ENCODE assay signal across 2 fruit fly cellular contexts in the genomic region with DNA sequence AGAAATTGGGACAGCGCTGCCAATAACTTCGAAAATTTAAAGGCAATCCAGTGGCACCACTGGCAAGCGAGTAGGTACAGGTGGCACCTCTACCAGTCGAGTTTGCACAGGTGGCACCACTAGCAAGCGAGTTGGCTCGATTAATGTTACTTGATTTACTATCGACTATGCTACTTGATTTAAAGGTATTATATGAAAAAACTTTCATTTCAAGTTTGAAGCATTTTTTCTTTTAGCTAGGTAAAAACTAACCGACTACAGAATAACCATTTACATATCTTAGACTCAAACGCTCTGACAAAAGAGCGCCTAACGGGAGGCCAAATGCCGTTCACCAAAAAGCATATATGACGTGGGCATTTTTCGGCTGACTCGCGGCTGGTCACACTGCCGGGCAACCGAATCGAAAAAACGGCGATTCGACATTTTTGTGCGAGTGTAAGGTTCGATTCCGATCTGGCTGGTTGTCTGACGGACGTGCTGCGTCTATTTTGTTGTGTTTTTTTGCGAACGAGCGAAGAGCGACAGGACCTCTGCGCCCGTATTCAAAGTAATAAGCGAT.
TF ChIP-seq lines count a peak whose summit lies in the region.

A gene (plus strand): TSS at position 417 of the 562 bp plus-strand sequence.

TF ChIP-seq in whole organism, adult, 20 proteins besides CTCF, POLR2A, EP300 and RAD21 (continued from another document):
- TF ChIP-seq toe (GFP tag; optimal IDR thresholded peaks at IDR 0.05; lab: Kevin White, UChicago) (peak; percentile 10), CG1620 (GFP tag; optimal IDR thresholded peaks at IDR 0.05; lab: Kevin White, UChicago) (peak; percentile 22), cic (GFP tag; optimal IDR thresholded peaks at IDR 0.05; lab: Kevin White, UChicago) (no peak)
TF ChIP-seq in whole organism, adult: peak in this region for 8.

TF ChIP-seq in whole organism, embryonic, 481 proteins besides CTCF, POLR2A, EP300 and RAD21 (continued from another document and continues in another):
- TF ChIP-seq CG14014 (GFP tag; IDR thresholded peaks at IDR 0.05; lab: Robert Waterston, UW): peak; percentile 15; the same call in 1 of the 2 replicates
- peak in 1 of 2 experiments; percentile 30 for TF ChIP-seq bsh (GFP tag; optimal IDR thresholded peaks at IDR 0.05; lab: Kevin White, UChicago)
- no peak for TF ChIP-seq al (GFP tag; IDR thresholded peaks at IDR 0.05; lab: Robert Waterston, UW)
- TF ChIP-seq HmgD (GFP tag; optimal IDR thresholded peaks at IDR 0.05; lab: Kevin White, UChicago): peak; percentile 62
- TF ChIP-seq Hmr (GFP tag; optimal IDR thresholded peaks at IDR 0.05; lab: Kevin White, UChicago): peak; percentile 58
- TF ChIP-seq CG2116 (GFP tag; optimal IDR thresholded peaks at IDR 0.05; lab: Kevin White, UChicago): peak; percentile 71
- no peak for TF ChIP-seq dati (GFP tag; IDR thresholded peaks at IDR 0.05; lab: Robert Waterston, UW)
- TF ChIP-seq CG9797 (GFP tag; optimal IDR thresholded peaks at IDR 0.05; lab: Kevin White, UChicago): peak; percentile 96
- peak; percentile 45 for TF ChIP-seq MTF-1 (GFP tag; optimal IDR thresholded peaks at IDR 0.05; lab: Kevin White, UChicago; ENCODE audit: borderline replicate concordance)
- TF ChIP-seq ftz-f1 (GFP tag; optimal IDR thresholded peaks at IDR 0.05; lab: Kevin White, UChicago): no peak
- TF ChIP-seq HLH54F (GFP tag; optimal IDR thresholded peaks at IDR 0.05; lab: Kevin White, UChicago): peak; percentile 4
- peak; percentile 21; the same call in 1 of the 3 replicates for TF ChIP-seq CG6791 (GFP tag; IDR thresholded peaks at IDR 0.05; lab: Robert Waterston, UW; ENCODE audit: partially characterized antibody)
- peak; percentile 9 for TF ChIP-seq gcm2 (GFP tag; optimal IDR thresholded peaks at IDR 0.05; lab: Kevin White, UChicago)
- peak; percentile 25 for TF ChIP-seq sqz (GFP tag; optimal IDR thresholded peaks at IDR 0.05; lab: Kevin White, UChicago)
- TF ChIP-seq CG31365 (tag; optimal IDR thresholded peaks at IDR 0.05; lab: Kevin White, UChicago): no peak
- peak; percentile 12 for TF ChIP-seq salm (tag; optimal IDR thresholded peaks at IDR 0.05; lab: Kevin White, UChicago)
- peak; percentile 93 for TF ChIP-seq Ets65A (GFP tag; lab: Kevin White, UChicago)
- TF ChIP-seq CG18599 (GFP tag; optimal IDR thresholded peaks at IDR 0.05; lab: Kevin White, UChicago): peak; percentile 37
- no peak for TF ChIP-seq scrt (GFP tag; optimal IDR thresholded peaks at IDR 0.05; lab: Kevin White, UChicago)
- no peak for TF ChIP-seq CG12104 (GFP tag; optimal IDR thresholded peaks at IDR 0.05; lab: Kevin White, UChicago)
- peak; percentile 82 for TF ChIP-seq E2f2 (GFP tag; IDR thresholded peaks at IDR 0.05; lab: Robert Waterston, UW)
- peak; percentile 53; the same call in 1 of the 2 replicates for TF ChIP-seq bbx (GFP tag; IDR thresholded peaks at IDR 0.05; lab: Robert Waterston, UW; ENCODE audit: partially characterized antibody)
- TF ChIP-seq Meics (GFP tag; optimal IDR thresholded peaks at IDR 0.05; lab: Kevin White, UChicago): peak; percentile 25
- TF ChIP-seq CG8765 (GFP tag; IDR thresholded peaks at IDR 0.05; lab: Robert Waterston, UW): no peak
- peak; percentile 26; the same call in 1 of the 2 replicates for TF ChIP-seq sna (GFP tag; IDR thresholded peaks at IDR 0.05; lab: Robert Waterston, UW; ENCODE audit: partially characterized antibody)
- TF ChIP-seq CG11504 (tag; optimal IDR thresholded peaks at IDR 0.05; lab: Kevin White, UChicago): peak; percentile 14
- TF ChIP-seq CG30431 (GFP tag; optimal IDR thresholded peaks at IDR 0.05; lab: Kevin White, UChicago): no peak
- TF ChIP-seq kay (GFP tag; optimal IDR thresholded peaks at IDR 0.05; lab: Kevin White, UChicago): no peak
- TF ChIP-seq CG1603 (tag; optimal IDR thresholded peaks at IDR 0.05; lab: Kevin White, UChicago): peak; percentile 55
- peak in 1 of 2 experiments; percentile 4 for TF ChIP-seq Trl (optimal IDR thresholded peaks at IDR 0.05; lab: Kevin White, UChicago)
- no peak for TF ChIP-seq Trl (GFP tag; optimal IDR thresholded peaks at IDR 0.05; lab: Kevin White, UChicago)
- TF ChIP-seq CG17361 (GFP tag; IDR thresholded peaks at IDR 0.05; lab: Robert Waterston, UW): no peak
- TF ChIP-seq Lhr (GFP tag; optimal IDR thresholded peaks at IDR 0.05; lab: Kevin White, UChicago): peak; percentile 93
- peak; percentile 19 for TF ChIP-seq CG8924 (tag; optimal IDR thresholded peaks at IDR 0.05; lab: Kevin White, UChicago)
- TF ChIP-seq Ada2b (GFP tag; IDR thresholded peaks at IDR 0.05; lab: Robert Waterston, UW): no peak
- no peak for TF ChIP-seq B-H1 (GFP tag; IDR thresholded peaks at IDR 0.05; lab: Robert Waterston, UW)
- peak; percentile 48; the same call in 1 of the 2 replicates for TF ChIP-seq Bgb (GFP tag; IDR thresholded peaks at IDR 0.05; lab: Robert Waterston, UW; ENCODE audit: partially characterized antibody)
- 0 out of 2 replicates have a peak, but pooled peaks have one; percentile 11 for TF ChIP-seq CG11247 (GFP tag; IDR thresholded peaks at IDR 0.05; lab: Robert Waterston, UW)
- peak; percentile 31 for TF ChIP-seq wek (GFP tag; optimal IDR thresholded peaks at IDR 0.05; lab: Kevin White, UChicago)
- TF ChIP-seq CG1792 (GFP tag; optimal IDR thresholded peaks at IDR 0.05; lab: Kevin White, UChicago): no peak
- no peak for TF ChIP-seq CG17612 (GFP tag; IDR thresholded peaks at IDR 0.05; lab: Robert Waterston, UW)
- TF ChIP-seq HLH4C (GFP tag; IDR thresholded peaks at IDR 0.05; lab: Robert Waterston, UW; ENCODE audit: partially characterized antibody): peak; percentile 56; the same call in 1 of the 3 replicates
- peak; percentile 1 for TF ChIP-seq CG13775 (GFP tag; optimal IDR thresholded peaks at IDR 0.05; lab: Kevin White, UChicago)
- peak; percentile 8 for TF ChIP-seq p53 (GFP tag; optimal IDR thresholded peaks at IDR 0.05; lab: Kevin White, UChicago)
- TF ChIP-seq CG3726 (GFP tag; IDR thresholded peaks at IDR 0.05; lab: Robert Waterston, UW): no peak
- TF ChIP-seq CG4424 (GFP tag; optimal IDR thresholded peaks at IDR 0.05; lab: Kevin White, UChicago): no peak
- no peak for TF ChIP-seq crol (GFP tag; IDR thresholded peaks at IDR 0.05; lab: Robert Waterston, UW)
- no peak for TF ChIP-seq Mrtf (GFP tag; IDR thresholded peaks at IDR 0.05; lab: Robert Waterston, UW)
- TF ChIP-seq Hr51 (GFP tag; optimal IDR thresholded peaks at IDR 0.05; lab: Kevin White, UChicago): no peak
- peak; percentile 1 for TF ChIP-seq CG33213 (GFP tag; optimal IDR thresholded peaks at IDR 0.05; lab: Kevin White, UChicago)
- TF ChIP-seq Nf-YA (GFP tag; IDR thresholded peaks at IDR 0.05; lab: Robert Waterston, UW): no peak
- TF ChIP-seq dmrt11E (tag; optimal IDR thresholded peaks at IDR 0.05; lab: Kevin White, UChicago): no peak
- TF ChIP-seq fd3F (GFP tag; optimal IDR thresholded peaks at IDR 0.05; lab: Kevin White, UChicago): no peak
- TF ChIP-seq MESR4 (GFP tag; optimal IDR thresholded peaks at IDR 0.05; lab: Kevin White, UChicago): peak; percentile 15
- TF ChIP-seq Gug (GFP tag; IDR thresholded peaks at IDR 0.05; lab: Robert Waterston, UW): no peak
- peak; percentile 35; the same call in 1 of the 2 replicates for TF ChIP-seq sob (GFP tag; IDR thresholded peaks at IDR 0.05; lab: Robert Waterston, UW)
- TF ChIP-seq HHEX (GFP tag; optimal IDR thresholded peaks at IDR 0.05; lab: Kevin White, UChicago): no peak
- TF ChIP-seq CG14965 (GFP tag; optimal IDR thresholded peaks at IDR 0.05; lab: Kevin White, UChicago; ENCODE audit: borderline replicate concordance): no peak
- TF ChIP-seq Dp (GFP tag; optimal IDR thresholded peaks at IDR 0.05; lab: Kevin White, UChicago): peak; percentile 83
- TF ChIP-seq PHDP (tag; optimal IDR thresholded peaks at IDR 0.05; lab: Kevin White, UChicago): peak; percentile 22
- TF ChIP-seq CG13894 (tag; optimal IDR thresholded peaks at IDR 0.05; lab: Kevin White, UChicago): no peak
- peak; percentile 42; the same call in 1 of the 2 replicates for TF ChIP-seq CG11085 (GFP tag; IDR thresholded peaks at IDR 0.05; lab: Robert Waterston, UW)
- no peak for TF ChIP-seq CG11398 (GFP tag; optimal IDR thresholded peaks at IDR 0.05; lab: Kevin White, UChicago)
- no peak for TF ChIP-seq Dfd (GFP tag; optimal IDR thresholded peaks at IDR 0.05; lab: Kevin White, UChicago)
- TF ChIP-seq CG3407 (GFP tag; optimal IDR thresholded peaks at IDR 0.05; lab: Kevin White, UChicago): no peak
- TF ChIP-seq her (GFP tag; optimal IDR thresholded peaks at IDR 0.05; lab: Kevin White, UChicago): peak; percentile 32
- peak; percentile 65 for TF ChIP-seq BEAF-32 (GFP tag; optimal IDR thresholded peaks at IDR 0.05; lab: Kevin White, UChicago)
- 0 out of 3 replicates have a peak, but pooled peaks have one; percentile 28 for TF ChIP-seq Dbx (GFP tag; IDR thresholded peaks at IDR 0.05; lab: Robert Waterston, UW)
- TF ChIP-seq vvl (GFP tag; IDR thresholded peaks at IDR 0.05; lab: Robert Waterston, UW): peak; percentile 41; the same call in 1 of the 2 replicates
- TF ChIP-seq sug (tag; optimal IDR thresholded peaks at IDR 0.05; lab: Kevin White, UChicago): peak; percentile 18
- no peak for TF ChIP-seq unpg (GFP tag; optimal IDR thresholded peaks at IDR 0.05; lab: Kevin White, UChicago)
- TF ChIP-seq da (GFP tag; optimal IDR thresholded peaks at IDR 0.05; lab: Kevin White, UChicago): no peak
- peak; percentile 10 for TF ChIP-seq CG10147 (GFP tag; optimal IDR thresholded peaks at IDR 0.05; lab: Kevin White, UChicago)
- TF ChIP-seq CG2199 (GFP tag; IDR thresholded peaks at IDR 0.05; lab: Robert Waterston, UW): 0 out of 3 replicates have a peak, but pooled peaks have one; percentile 21
- TF ChIP-seq CG7745 (tag; optimal IDR thresholded peaks at IDR 0.05; lab: Kevin White, UChicago): peak; percentile 23
- TF ChIP-seq pfk (GFP tag; optimal IDR thresholded peaks at IDR 0.05; lab: Kevin White, UChicago): peak; percentile 20
- no peak for TF ChIP-seq CG7928 (GFP tag; optimal IDR thresholded peaks at IDR 0.05; lab: Kevin White, UChicago)
- peak; percentile 27 for TF ChIP-seq nmo (GFP tag; optimal IDR thresholded peaks at IDR 0.05; lab: Kevin White, UChicago)
- TF ChIP-seq CG1024 (GFP tag; IDR thresholded peaks at IDR 0.05; lab: Robert Waterston, UW): 0 out of 2 replicates have a peak, but pooled peaks have one; percentile 6
- no peak for TF ChIP-seq CG32767 (GFP tag; IDR thresholded peaks at IDR 0.05; lab: Robert Waterston, UW)
- no peak for TF ChIP-seq CG14860 (GFP tag; IDR thresholded peaks at IDR 0.05; lab: Robert Waterston, UW; ENCODE audit: partially characterized antibody)
- no peak for TF ChIP-seq insv (GFP tag; optimal IDR thresholded peaks at IDR 0.05; lab: Kevin White, UChicago)
- no peak for TF ChIP-seq CG7271 (tag; optimal IDR thresholded peaks at IDR 0.05; lab: Kevin White, UChicago)
- no peak for TF ChIP-seq bowl (GFP tag; IDR thresholded peaks at IDR 0.05; lab: Robert Waterston, UW)
- peak; percentile 38; the same call in 1 of the 2 replicates for TF ChIP-seq CG13287 (GFP tag; IDR thresholded peaks at IDR 0.05; lab: Robert Waterston, UW; ENCODE audit: partially characterized antibody)
- TF ChIP-seq sd (tag; optimal IDR thresholded peaks at IDR 0.05; lab: Kevin White, UChicago): peak; percentile 20
- peak; percentile 18; the same call in 1 of the 2 replicates for TF ChIP-seq CG9932 (GFP tag; IDR thresholded peaks at IDR 0.05; lab: Robert Waterston, UW)
- TF ChIP-seq Sry-β (GFP tag; optimal IDR thresholded peaks at IDR 0.05; lab: Kevin White, UChicago): no peak
- TF ChIP-seq so (GFP tag; IDR thresholded peaks at IDR 0.05; lab: Robert Waterston, UW): peak; percentile 55; the same call in 1 of the 3 replicates
- TF ChIP-seq Nf-YB (GFP tag; optimal IDR thresholded peaks at IDR 0.05; lab: Kevin White, UChicago): peak; percentile 13
- no peak for TF ChIP-seq pan (optimal IDR thresholded peaks at IDR 0.05; lab: Kevin White, UChicago)
- peak in 1 of 2 experiments; percentile 30 for TF ChIP-seq pan (GFP tag; optimal IDR thresholded peaks at IDR 0.05 in 1 of 2, IDR thresholded peaks at IDR 0.05 in 1 of 2)
- peak; percentile 65 for TF ChIP-seq Myb (GFP tag; optimal IDR thresholded peaks at IDR 0.05; lab: Kevin White, UChicago)
- TF ChIP-seq corto (GFP tag; optimal IDR thresholded peaks at IDR 0.05; lab: Kevin White, UChicago): no peak
- no peak for TF ChIP-seq CG14667 (GFP tag; IDR thresholded peaks at IDR 0.05; lab: Robert Waterston, UW)
- TF ChIP-seq luna (GFP tag; optimal IDR thresholded peaks at IDR 0.05; lab: Kevin White, UChicago): no peak
- peak; percentile 23; the same call in 1 of the 3 replicates for TF ChIP-seq sr (GFP tag; IDR thresholded peaks at IDR 0.05; lab: Robert Waterston, UW)
- TF ChIP-seq ATbp (GFP tag; optimal IDR thresholded peaks at IDR 0.05; lab: Kevin White, UChicago): no peak
- 0 out of 4 replicates have a peak, but pooled peaks have one; percentile 31 for TF ChIP-seq chinmo (GFP tag; IDR thresholded peaks at IDR 0.05; lab: Robert Waterston, UW; ENCODE audit: partially characterized antibody)
- TF ChIP-seq Fer1 (GFP tag; optimal IDR thresholded peaks at IDR 0.05; lab: Kevin White, UChicago): peak; percentile 49
- TF ChIP-seq CG16863 (GFP tag; optimal IDR thresholded peaks at IDR 0.05; lab: Kevin White, UChicago): no peak
- TF ChIP-seq Optix (GFP tag; IDR thresholded peaks at IDR 0.05; lab: Robert Waterston, UW): no peak
- no peak for TF ChIP-seq Aef1 (GFP tag; IDR thresholded peaks at IDR 0.05; lab: Robert Waterston, UW)
- peak; percentile 69; the same call in 1 of the 2 replicates for TF ChIP-seq CG42726 (GFP tag; IDR thresholded peaks at IDR 0.05; lab: Robert Waterston, UW; ENCODE audit: partially characterized antibody)
- peak; percentile 59 for TF ChIP-seq trem (tag; optimal IDR thresholded peaks at IDR 0.05; lab: Kevin White, UChicago)
- no peak for TF ChIP-seq toy (GFP tag; IDR thresholded peaks at IDR 0.05; lab: Robert Waterston, UW)
- TF ChIP-seq ssp (GFP tag; IDR thresholded peaks at IDR 0.05; lab: Robert Waterston, UW): no peak
- peak; percentile 39 for TF ChIP-seq phol (tag; optimal IDR thresholded peaks at IDR 0.05; lab: Kevin White, UChicago)
- peak in 1 of 2 experiments; percentile 37 for TF ChIP-seq Pdp1 (GFP tag; optimal IDR thresholded peaks at IDR 0.05; lab: Kevin White, UChicago)
- peak; percentile 10 for TF ChIP-seq CG15601 (tag; optimal IDR thresholded peaks at IDR 0.05; lab: Kevin White, UChicago)
- no peak for TF ChIP-seq NC2α (GFP tag; optimal IDR thresholded peaks at IDR 0.05; lab: Kevin White, UChicago)
- TF ChIP-seq usp (GFP tag; optimal IDR thresholded peaks at IDR 0.05; lab: Kevin White, UChicago): no peak
- TF ChIP-seq chif (GFP tag; optimal IDR thresholded peaks at IDR 0.05; lab: Kevin White, UChicago): no peak
- TF ChIP-seq abd-A (tag; optimal IDR thresholded peaks at IDR 0.05; lab: Kevin White, UChicago): no peak
- TF ChIP-seq sisA (GFP tag; IDR thresholded peaks at IDR 0.05; lab: Robert Waterston, UW): no peak
- TF ChIP-seq CG12391 (tag; optimal IDR thresholded peaks at IDR 0.05; lab: Kevin White, UChicago): peak; percentile 3
- TF ChIP-seq Lpt (GFP tag; optimal IDR thresholded peaks at IDR 0.05; lab: Kevin White, UChicago): no peak
